Worm (Caenorhabditis elegans) whole organism, L4 larva: Measurements from ENCODE around the gene msd-2.

Source experiments
- D1046.2 ChIP-seq: fragments of 200-800 bp; sonication (Bioruptor generic); IDR thresholded peaks from 2 replicates; pipeline ENCODE4 v1.3.6; 2022; ENCODE audit warnings: missing genetic modification characterization, missing compliant biosample characterization
- T20F7.1 ChIP-seq: fragments of 200-800 bp; sonication (Bioruptor generic); optimal IDR thresholded peaks from 2 replicates; lab custom pipeline; 2018; ENCODE audit warnings: mild to moderate bottlenecking, missing genetic modification characterization, missing compliant biosample characterization
- Y48G9A.11 ChIP-seq: fragments of 200-800 bp; sonication (Bioruptor generic); IDR thresholded peaks from 2 replicates; pipeline ENCODE4 v1.3.6; 2022; ENCODE audit warnings: missing genetic modification reagents, missing genetic modification characterization, missing compliant biosample characterization
- Y5F2A.4 ChIP-seq: fragments of 200-800 bp; sonication (Bioruptor generic); optimal IDR thresholded peaks from 2 replicates; lab custom pipeline; 2018; ENCODE audit warnings: mild to moderate bottlenecking, missing genetic modification characterization, missing compliant biosample characterization
- aha-1 ChIP-seq: fragments of 150-350 bp; peaks from one replicate; lab custom pipeline; 2014; ENCODE audit warnings: missing biosample characterization, missing genetic modification characterization
- arid-1 ChIP-seq: fragments of 200-800 bp; sonication (Bioruptor generic); conservative IDR thresholded peaks from 2 replicates; pipeline ENCODE4 v1.3.6; 2022; ENCODE audit warnings: missing genetic modification reagents, missing genetic modification characterization, missing compliant biosample characterization
- ceh-20 ChIP-seq: fragments of 200-800 bp; sonication (Bioruptor generic); IDR thresholded peaks from 2 replicates; pipeline ENCODE4 v1.3.6; 2022; ENCODE audit warnings: missing genetic modification reagents, missing genetic modification characterization, missing compliant biosample characterization
- ceh-44 ChIP-seq: fragments of 200-800 bp; sonication (Bioruptor generic); IDR thresholded peaks from 2 replicates; pipeline ENCODE4 v1.3.6; 2022; ENCODE audit warnings: missing genetic modification reagents, missing genetic modification characterization, missing compliant biosample characterization
- ceh-62 ChIP-seq: sonication (generic microtip); optimal IDR thresholded peaks from 2 replicates; lab custom pipeline; 2017; ENCODE audit warnings: missing biosample characterization, missing genetic modification characterization
- cey-2 ChIP-seq: sonication (generic microtip); optimal IDR thresholded peaks from 3 replicates; lab custom pipeline; 2017; ENCODE audit warnings: missing genetic modification characterization, mild to moderate bottlenecking, missing compliant biosample characterization, antibody characterized with exemption, borderline replicate concordance; ENCODE audit not compliant: insufficient read depth
- ctbp-1 ChIP-seq: fragments of 200-800 bp; sonication (Bioruptor generic); IDR thresholded peaks from 2 replicates; pipeline ENCODE4 v1.3.6; 2022; ENCODE audit warnings: missing genetic modification reagents, missing genetic modification characterization, missing compliant biosample characterization
- daf-12 ChIP-seq: fragments of 150-350 bp; optimal IDR thresholded peaks from 2 replicates; lab custom pipeline; 2014; ENCODE audit warnings: missing biosample characterization, missing genetic modification reagents, missing genetic modification characterization
- daf-16 ChIP-seq, 3 experiments: sonication (generic microtip); optimal IDR thresholded peaks; 2 replicates each; lab custom pipeline; 2016 to 2017; ENCODE audit warnings: missing genetic modification characterization in 3 of 3, missing genetic modification reagents in 3 of 3, mild to moderate bottlenecking in 2 of 3, missing compliant biosample characterization in 2 of 3, missing biosample characterization in 1 of 3, moderate library complexity in 1 of 3
- daf-19 ChIP-seq: fragments of 200-800 bp; sonication (Bioruptor generic); conservative IDR thresholded peaks from 2 replicates; pipeline ENCODE4 v1.3.6; 2022; ENCODE audit warnings: missing genetic modification characterization, missing compliant biosample characterization
- daf-8 ChIP-seq: fragments of 200-800 bp; sonication (Bioruptor generic); IDR thresholded peaks from 2 replicates; pipeline ENCODE4 v1.3.6; 2022; ENCODE audit warnings: missing genetic modification characterization, missing compliant biosample characterization
- dmd-6 ChIP-seq: fragments of 200-800 bp; sonication (Bioruptor generic); IDR thresholded peaks from 2 replicates; pipeline ENCODE4 v1.3.6; 2022; ENCODE audit warnings: missing genetic modification reagents, missing genetic modification characterization, missing compliant biosample characterization
- dpl-1 ChIP-seq: fragments of 150-350 bp; optimal IDR thresholded peaks from 2 replicates; lab custom pipeline; 2014; ENCODE audit warnings: missing biosample characterization, missing genetic modification reagents, missing genetic modification characterization
- egl-27 ChIP-seq: sonication (generic microtip); optimal IDR thresholded peaks from 3 replicates; lab custom pipeline; 2017; ENCODE audit warnings: missing biosample characterization, missing genetic modification reagents, missing genetic modification characterization
- fkh-10 ChIP-seq: fragments of 150-350 bp; optimal IDR thresholded peaks from 2 replicates; lab custom pipeline; 2014; ENCODE audit warnings: missing biosample characterization, missing genetic modification reagents, missing genetic modification characterization
- hif-1 ChIP-seq, 2 experiments: sonication (generic microtip); optimal IDR thresholded peaks; 2 replicates each; lab custom pipeline; 2016 to 2017; ENCODE audit warnings: missing compliant biosample characterization in 2 of 2, missing genetic modification characterization in 2 of 2, missing genetic modification reagents in 2 of 2, missing genotype in 2 of 2, mild to moderate bottlenecking in 1 of 2
- hmg-1.1 ChIP-seq: fragments of 200-800 bp; sonication (Bioruptor generic); IDR thresholded peaks from 2 replicates; pipeline ENCODE4 v1.3.6; 2022; ENCODE audit warnings: missing genetic modification reagents, missing genetic modification characterization, missing compliant biosample characterization
- lim-7 ChIP-seq: fragments of 200-800 bp; sonication (Bioruptor generic); IDR thresholded peaks from 2 replicates; pipeline ENCODE4 v1.3.6; 2022; ENCODE audit warnings: missing genetic modification characterization, missing compliant biosample characterization
- lin-1 ChIP-seq: fragments of 200-800 bp; sonication (Bioruptor generic); IDR thresholded peaks from 2 replicates; pipeline ENCODE4 v1.3.6; 2022; ENCODE audit warnings: missing genetic modification reagents, missing genetic modification characterization, missing compliant biosample characterization
- lin-13 ChIP-seq: fragments of 150-350 bp; optimal IDR thresholded peaks from 2 replicates; lab custom pipeline; 2014; ENCODE audit warnings: missing biosample characterization, missing genetic modification reagents, missing genetic modification characterization
- lin-38 ChIP-seq: fragments of 200-800 bp; sonication (Bioruptor generic); IDR thresholded peaks from 2 replicates; pipeline ENCODE4 v1.3.6; 2022; ENCODE audit warnings: missing genetic modification reagents, missing genetic modification characterization, missing compliant biosample characterization
- lsy-2 ChIP-seq, 2 experiments: fragments of 150-350 bp in 1 of 2; sonication (generic microtip) in 1 of 2; optimal IDR thresholded peaks; 2 replicates each; lab custom pipeline; 2014 to 2017; ENCODE audit warnings: missing biosample characterization in 2 of 2, missing genetic modification characterization in 2 of 2
- madf-9 ChIP-seq: fragments of 200-800 bp; sonication (Bioruptor generic); conservative IDR thresholded peaks from 2 replicates; pipeline ENCODE4 v1.3.6; 2022; ENCODE audit warnings: missing genetic modification reagents, missing genetic modification characterization, missing compliant biosample characterization
- mdl-1 ChIP-seq, 2 experiments: fragments of 150-350 bp in 1 of 2; sonication (generic microtip) in 1 of 2; optimal IDR thresholded peaks; 2 replicates each; lab custom pipeline; 2014 to 2017; ENCODE audit warnings: missing biosample characterization in 2 of 2, missing genetic modification characterization in 2 of 2
- mep-1 ChIP-seq: fragments of 150-350 bp; sonication (generic microtip); optimal IDR thresholded peaks from 3 replicates; lab custom pipeline; 2014; ENCODE audit warnings: missing biosample characterization, missing genetic modification characterization
- mes-2 ChIP-seq: sonication (generic microtip); optimal IDR thresholded peaks from 2 replicates; lab custom pipeline; 2016; ENCODE audit warnings: missing genotype, mild to moderate bottlenecking, missing genetic modification characterization, missing compliant biosample characterization; ENCODE audit not compliant: poor library complexity, severe bottlenecking
- mxl-2 ChIP-seq: fragments of 200-800 bp; sonication (Bioruptor generic); conservative IDR thresholded peaks from 2 replicates; pipeline ENCODE4 v1.3.6; 2022; ENCODE audit warnings: missing genetic modification reagents, missing genetic modification characterization, missing compliant biosample characterization
- nhr-102 ChIP-seq: sonication (generic microtip); optimal IDR thresholded peaks from 2 replicates; lab custom pipeline; 2016; ENCODE audit warnings: mild to moderate bottlenecking, missing genetic modification characterization, moderate library complexity, missing compliant biosample characterization
- nhr-11 ChIP-seq: fragments of 150-350 bp; optimal IDR thresholded peaks from 2 replicates; lab custom pipeline; 2014; ENCODE audit warnings: missing biosample characterization, missing genetic modification characterization
- nhr-111 ChIP-seq: fragments of 200-800 bp; sonication (Bioruptor generic); optimal IDR thresholded peaks from 2 replicates; lab custom pipeline; 2018; ENCODE audit warnings: mild to moderate bottlenecking, missing genetic modification characterization, missing compliant biosample characterization
- nhr-25 ChIP-seq: sonication (generic microtip); optimal IDR thresholded peaks from 2 replicates; lab custom pipeline; 2017; ENCODE audit warnings: missing genetic modification characterization, mild to moderate bottlenecking, missing compliant biosample characterization, antibody characterized with exemption, moderate library complexity, borderline replicate concordance; ENCODE audit not compliant: insufficient read depth
- nhr-28 ChIP-seq: fragments of 150-350 bp; optimal IDR thresholded peaks from 2 replicates; lab custom pipeline; 2014; ENCODE audit warnings: missing biosample characterization, missing genetic modification characterization
- nhr-48 ChIP-seq: sonication (generic microtip); optimal IDR thresholded peaks from 2 replicates; lab custom pipeline; 2016; ENCODE audit warnings: mild to moderate bottlenecking, missing genetic modification characterization, missing compliant biosample characterization
- nhr-76 ChIP-seq: fragments of 150-350 bp; optimal IDR thresholded peaks from 2 replicates; lab custom pipeline; 2014; ENCODE audit warnings: missing biosample characterization, missing genetic modification characterization
- pha-4 ChIP-seq, 2 experiments: fragments of 150-350 bp in 1 of 2; fragments of 200-800 bp in 1 of 2; sonication (Bioruptor generic) in 1 of 2; IDR thresholded peaks in 1 of 2; optimal IDR thresholded peaks in 1 of 2; 2 replicates each; pipeline versions ENCODE4 v1.3.6 to Lab custom; 2014 to 2022; ENCODE audit warnings: missing genetic modification characterization in 2 of 2, missing genetic modification reagents in 2 of 2, missing biosample characterization in 1 of 2, missing compliant biosample characterization in 1 of 2
- pqm-1 ChIP-seq: sonication (generic microtip); optimal IDR thresholded peaks from 2 replicates; lab custom pipeline; 2017; ENCODE audit warnings: missing biosample characterization, missing genetic modification characterization
- saeg-2 ChIP-seq: fragments of 200-800 bp; sonication (Bioruptor generic); IDR thresholded peaks from 2 replicates; pipeline ENCODE4 v1.3.6; 2022; ENCODE audit warnings: missing genetic modification reagents, missing genetic modification characterization, missing compliant biosample characterization
- sdz-12 ChIP-seq: fragments of 200-800 bp; sonication (Bioruptor generic); optimal IDR thresholded peaks from 2 replicates; lab custom pipeline; 2018; ENCODE audit warnings: mild to moderate bottlenecking, missing genetic modification characterization, missing compliant biosample characterization
- set-16 ChIP-seq: fragments of 200-800 bp; sonication (Bioruptor generic); IDR thresholded peaks from 2 replicates; pipeline ENCODE4 v1.3.6; 2022; ENCODE audit warnings: missing genetic modification reagents, missing genetic modification characterization, missing compliant biosample characterization
- skn-1 ChIP-seq: fragments of 150-350 bp; optimal IDR thresholded peaks from 2 replicates; lab custom pipeline; 2014; ENCODE audit warnings: missing biosample characterization, missing genetic modification characterization
- tra-1 ChIP-seq: fragments of 200-800 bp; sonication (Bioruptor generic); IDR thresholded peaks from 2 replicates; pipeline ENCODE4 v1.3.6; 2022; ENCODE audit warnings: missing genetic modification reagents, missing genetic modification characterization, missing compliant biosample characterization
- vab-7 ChIP-seq: fragments of 200-800 bp; sonication (Bioruptor generic); IDR thresholded peaks from 2 replicates; pipeline ENCODE4 v1.3.6; 2022; ENCODE audit warnings: missing genetic modification reagents, missing genetic modification characterization, missing compliant biosample characterization
- zip-11 ChIP-seq: fragments of 200-800 bp; sonication (Bioruptor generic); IDR thresholded peaks from 2 replicates; pipeline ENCODE4 v1.3.6; 2022; ENCODE audit warnings: missing genetic modification characterization, missing compliant biosample characterization

msd-2 gene

ce11 chrIV:10059175-10059574, 30.3 kb downstream of the msd-2 start (continued):
- TF ChIP-seq nhr-102 (tag; lab: Kevin White, UChicago) (peak; percentile 31), nhr-11 (tag; lab: Kevin White, UChicago) (no peak), T20F7.1 (peak; percentile 21), lin-13 (GFP tag; lab: Kevin White, UChicago) (no peak), pha-4 (GFP tag; IDR thresholded peaks at IDR 0.05; lab: Robert Waterston, UW) (0 out of 2 replicates have a peak, but pooled peaks have one; percentile 16), pha-4 (tag; optimal IDR thresholded peaks at IDR 0.05; lab: Kevin White, UChicago) (no peak), madf-9 (GFP tag; lab: Robert Waterston, UW) (no peak), Y5F2A.4 (GFP tag; lab: Kevin White, UChicago) (no peak), mxl-2 (0 out of 2 replicates have a peak, but pooled peaks have one; percentile 22), pqm-1 (tag; lab: Kevin White, UChicago) (peak; percentile 91), saeg-2 (GFP tag; lab: Robert Waterston, UW) (0 out of 2 replicates have a peak, but pooled peaks have one; percentile 19), dpl-1 (no peak), ceh-20 (no peak), D1046.2 (no peak), ceh-62 (no peak), dmd-6 (GFP tag; lab: Robert Waterston, UW) (peak; percentile 90), mep-1 (no peak), daf-19 (GFP tag; lab: Robert Waterston, UW) (no peak), zip-11 (GFP tag; lab: Robert Waterston, UW) (no peak), daf-12 (no peak), lin-38 (GFP tag; lab: Robert Waterston, UW) (peak; percentile 19; the same call in 1 of the 2 replicates), tra-1 (GFP tag; lab: Robert Waterston, UW) (peak; percentile 63; the same call in 1 of the 2 replicates), vab-7 (no peak), hmg-1.1 (GFP tag; lab: Robert Waterston, UW) (no peak), ctbp-1 (no peak), mdl-1 (tag; optimal IDR thresholded peaks at IDR 0.05; lab: Kevin White, UChicago) (peak in 1 of 2 experiments; percentile 47), mes-2 (no peak), set-16 (no peak), lim-7 (GFP tag; lab: Robert Waterston, UW) (no peak), aha-1 (peak; percentile 87), nhr-48 (tag; lab: Kevin White, UChicago) (peak; percentile 43)

ce11 chrIV:10060795-10061194, 31.9 kb downstream of the msd-2 start:
- no peak for TF ChIP-seq hif-1 (tag; optimal IDR thresholded peaks at IDR 0.05; lab: Kevin White, UChicago)
- TF ChIP-seq aha-1: peak; percentile 59
- TF ChIP-seq zip-11 (GFP tag; lab: Robert Waterston, UW): no peak
- TF ChIP-seq pqm-1 (tag; lab: Kevin White, UChicago): peak; percentile 2
- TF ChIP-seq dmd-6 (GFP tag; lab: Robert Waterston, UW): peak; percentile 34
- TF ChIP-seq Y48G9A.11 (GFP tag; lab: Robert Waterston, UW): no peak
- no peak for TF ChIP-seq daf-16 (GFP tag; optimal IDR thresholded peaks at IDR 0.05; lab: Kevin White, UChicago)
- TF ChIP-seq daf-16 (tag; optimal IDR thresholded peaks at IDR 0.05; lab: Kevin White, UChicago): peak; percentile 50

ce11 chrIV:10062728-10063127, 33.8 kb downstream of the msd-2 start, which contains the start of gene ipla-7:
ipla-7 (minus strand) TSS chrIV:10062849.
- TF ChIP-seq egl-27 (tag; lab: Kevin White, UChicago): no peak
- TF ChIP-seq arid-1 (GFP tag; lab: Robert Waterston, UW): no peak
- TF ChIP-seq nhr-76 (tag; lab: Kevin White, UChicago): no peak
- TF ChIP-seq lin-1 (GFP tag; lab: Robert Waterston, UW): no peak
- no peak for TF ChIP-seq nhr-25 (tag; lab: Kevin White, UChicago)
- no peak for TF ChIP-seq cey-2 (tag; lab: Kevin White, UChicago)
- TF ChIP-seq nhr-28 (tag; lab: Kevin White, UChicago): no peak
- peak; percentile 64 for TF ChIP-seq fkh-10 (GFP tag; lab: Kevin White, UChicago)
- TF ChIP-seq hmg-1.1 (GFP tag; lab: Robert Waterston, UW): 0 out of 2 replicates have a peak, but pooled peaks have one; percentile 43
- peak in 1 of 2 experiments; percentile 50 for TF ChIP-seq lsy-2 (tag; optimal IDR thresholded peaks at IDR 0.05; lab: Kevin White, UChicago)
- no peak for TF ChIP-seq daf-8 (GFP tag; lab: Robert Waterston, UW)
- TF ChIP-seq nhr-111 (GFP tag; lab: Kevin White, UChicago): no peak
- no peak for TF ChIP-seq skn-1 (tag; lab: Kevin White, UChicago)
- no peak for TF ChIP-seq sdz-12 (GFP tag; lab: Kevin White, UChicago)
- TF ChIP-seq mep-1: peak; percentile 24
- no peak for TF ChIP-seq lin-38 (GFP tag; lab: Robert Waterston, UW)
- TF ChIP-seq mdl-1 (tag; optimal IDR thresholded peaks at IDR 0.05; lab: Kevin White, UChicago): peak in 1 of 2 experiments; percentile 32
- TF ChIP-seq dmd-6 (GFP tag; lab: Robert Waterston, UW): peak; percentile 25; the same call in 1 of the 2 replicates
- no peak for TF ChIP-seq ceh-44 (GFP tag; lab: Robert Waterston, UW)
